Fruit fly (Drosophila melanogaster) whole organism, pupa: ENCODE measurements around the gene Fer1.

Experiments
- CG10348 ChIP-seq: fragments of 200-800 bp; sonication (Bioruptor generic); IDR thresholded peaks from 2 replicates; pipeline ENCODE4 v1.3.6; 2022; ENCODE audit warnings: missing biosample characterization, missing genetic modification characterization
- CG13204 ChIP-seq: fragments of 200-800 bp; sonication (Bioruptor generic); optimal IDR thresholded peaks from 2 replicates; lab custom pipeline; 2018; ENCODE audit warnings: missing biosample characterization, mild to moderate bottlenecking, missing genetic modification characterization, moderate library complexity
- CG17806 ChIP-seq: fragments of 200-800 bp; sonication (Bioruptor generic); optimal IDR thresholded peaks from 2 replicates; lab custom pipeline; 2018; ENCODE audit warnings: missing biosample characterization, mild to moderate bottlenecking, missing genetic modification characterization, moderate library complexity
- CG8301 ChIP-seq: fragments of 200-800 bp; sonication (Bioruptor generic); optimal IDR thresholded peaks from 2 replicates; lab custom pipeline; 2018; ENCODE audit warnings: missing biosample characterization, mild to moderate bottlenecking, missing genetic modification characterization
- CG9948 ChIP-seq: fragments of 200-800 bp; sonication (Bioruptor generic); optimal IDR thresholded peaks from 2 replicates; lab custom pipeline; 2018; ENCODE audit warnings: missing biosample characterization, mild to moderate bottlenecking, missing genetic modification characterization, moderate library complexity
- Ets98B ChIP-seq: fragments of 200-800 bp; sonication (Bioruptor generic); IDR thresholded peaks from 2 replicates; pipeline ENCODE4 v1.3.6; 2022; ENCODE audit warnings: missing biosample characterization, missing genetic modification characterization
- gl ChIP-seq: fragments of 200-800 bp; sonication (Bioruptor generic); optimal IDR thresholded peaks from 2 replicates; lab custom pipeline; 2018; ENCODE audit warnings: missing biosample characterization, mild to moderate bottlenecking, missing genetic modification characterization
- rn ChIP-seq: fragments of 200-800 bp; sonication (Bioruptor generic); IDR thresholded peaks from 2 replicates; pipeline ENCODE4 v1.3.6; 2022; ENCODE audit warnings: missing biosample characterization, missing genetic modification characterization

DNA sequence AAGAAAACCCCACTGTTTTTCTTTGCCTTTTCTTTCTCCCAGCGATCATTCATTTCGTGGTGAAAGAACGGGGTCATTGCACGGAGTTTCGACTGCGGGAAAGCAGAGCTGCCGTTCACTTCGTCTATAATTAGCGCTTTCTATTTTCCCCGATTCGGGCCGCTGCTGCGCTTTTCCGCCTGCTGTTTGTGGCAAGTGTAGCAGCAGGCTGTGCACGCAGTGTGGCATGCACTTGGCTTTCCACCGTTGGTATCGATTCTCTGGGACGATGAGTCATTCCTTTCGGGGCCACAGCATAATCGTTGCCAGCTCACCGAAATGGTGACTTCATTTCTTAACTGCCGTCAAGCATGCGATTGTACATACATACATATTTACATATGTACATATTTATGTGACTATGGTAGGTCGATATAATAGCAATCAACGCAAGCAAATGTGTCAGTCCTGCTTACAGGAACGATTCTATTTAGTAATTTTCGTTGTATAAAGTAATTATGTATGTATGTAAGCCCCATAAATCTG is 47.1 kb upstream of the Fer1 start:
- no peak for TF ChIP-seq CG8301 (tag; lab: Kevin White, UChicago)
- TF ChIP-seq CG10348 (GFP tag; lab: Robert Waterston, UW) = no peak
- TF ChIP-seq CG13204 = no peak
- TF ChIP-seq CG9948 = no peak
- no peak for TF ChIP-seq CG17806 (tag; lab: Kevin White, UChicago)
- TF ChIP-seq Ets98B (GFP tag; lab: Robert Waterston, UW) = no peak; the same call in 1 of the 2 replicates
- no peak for TF ChIP-seq rn
- TF ChIP-seq gl = no peak
